Fruit fly (Drosophila melanogaster): Measurements from ENCODE around the gene CG46312.

DNA sequence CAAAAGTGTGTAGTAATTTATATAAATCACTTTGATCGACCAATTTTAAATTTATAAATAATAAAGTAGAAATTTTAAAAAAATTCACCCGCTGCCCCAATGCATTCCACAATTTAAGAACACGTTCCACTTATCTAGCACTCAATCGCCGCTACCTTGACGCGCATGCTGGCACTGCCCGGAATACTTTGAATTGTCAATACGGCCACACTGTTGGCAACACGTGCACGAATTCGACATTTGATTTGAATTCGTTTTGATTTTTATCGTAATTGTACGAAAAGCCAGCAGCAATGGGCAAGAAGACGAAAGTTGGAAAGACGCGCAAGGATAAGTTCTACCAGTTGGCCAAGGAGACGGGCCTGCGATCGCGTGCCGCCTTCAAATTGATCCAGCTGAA, 5.1 kb upstream of the CG46312 start, which contains the start of gene CG8939:
- TF ChIP-seq psq (optimal IDR thresholded peaks at IDR 0.05) (no peak), Dll (optimal IDR thresholded peaks at IDR 0.05) (no peak), pan (optimal IDR thresholded peaks at IDR 0.05) (no peak), CG8478 (optimal IDR thresholded peaks at IDR 0.05) (no peak), usp (GFP tag; optimal IDR thresholded peaks at IDR 0.05) (no peak)
